Fruit fly (Drosophila melanogaster) whole organism, embryonic: ENCODE data around the gene CG14234.

ENCODE experiments used
- CG10147 ChIP-seq: fragments of 200-800 bp; sonication (Bioruptor generic); optimal IDR thresholded peaks from 2 replicates; lab custom pipeline; 2019; ENCODE audit warnings: missing biosample characterization, mild to moderate bottlenecking, missing genetic modification characterization, moderate library complexity
- CG14441 ChIP-seq: fragments of 200-800 bp; sonication (Bioruptor generic); IDR thresholded peaks from 2 replicates; pipeline ENCODE4 v1.3.6; 2022; ENCODE audit warnings: missing biosample characterization, missing genetic modification characterization
- CG31365 ChIP-seq: fragments of 200-800 bp; sonication (Bioruptor generic); optimal IDR thresholded peaks from 2 replicates; lab custom pipeline; 2018; ENCODE audit warnings: missing biosample characterization, mild to moderate bottlenecking, missing genetic modification characterization
- CG5953 ChIP-seq: fragments of 200-800 bp; sonication (Bioruptor generic); IDR thresholded peaks from 2 replicates; pipeline ENCODE4 v1.3.6; 2022; ENCODE audit warnings: missing biosample characterization, missing genetic modification characterization
- dati ChIP-seq: fragments of 200-800 bp; sonication (Bioruptor generic); IDR thresholded peaks from 2 replicates; pipeline ENCODE4 v1.3.6; 2022; ENCODE audit warnings: missing biosample characterization, missing genetic modification characterization
- slou ChIP-seq: fragments of 200-800 bp; sonication (Bioruptor generic); optimal IDR thresholded peaks from 3 replicates; lab custom pipeline; 2016; ENCODE audit warnings: missing biosample characterization, missing genetic modification characterization

DNA sequence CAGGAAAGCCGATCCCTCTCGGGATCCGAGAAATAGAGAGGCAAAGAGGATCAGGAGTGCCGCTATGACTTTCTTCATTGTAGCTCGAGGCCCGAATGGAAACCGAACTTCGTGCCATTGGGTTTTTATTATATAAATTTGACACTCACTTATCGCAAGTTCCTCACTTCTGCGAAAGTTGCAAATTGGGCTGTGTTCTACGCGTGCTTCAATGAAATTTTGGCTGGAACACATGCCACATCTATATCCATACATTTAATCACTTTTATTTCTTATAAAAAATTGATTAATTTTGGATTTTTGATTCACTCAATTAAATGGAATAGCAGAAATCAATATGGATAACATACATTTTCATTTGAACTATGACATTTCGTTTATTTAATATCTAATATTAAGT is 46.5 kb upstream of the CG14234 start, which contains the start of gene CG14227:
- TF ChIP-seq CG5953 (no peak), CG10147 (GFP tag; lab: Kevin White, UChicago) (no peak), CG31365 (no peak), CG14441 (GFP tag; lab: Robert Waterston, UW) (no peak), slou (GFP tag; lab: Kevin White, UChicago) (no peak), dati (GFP tag; lab: Robert Waterston, UW) (no peak)
